Fruit fly (Drosophila melanogaster) whole organism, adult: Measurements from ENCODE around the gene bun.

Experiments used
- CG5204 ChIP-seq: fragments of 200-800 bp; sonication (Bioruptor generic); optimal IDR thresholded peaks from 2 replicates; lab custom pipeline; 2016; ENCODE audit warnings: missing biosample characterization, missing genetic modification characterization
- CG7045 ChIP-seq: fragments of 200-800 bp; sonication (Bioruptor generic); optimal IDR thresholded peaks from 2 replicates; lab custom pipeline; 2017; ENCODE audit warnings: missing biosample characterization, mild to moderate bottlenecking, missing genetic modification characterization
- CG7101 ChIP-seq: fragments of 200-800 bp; sonication (Bioruptor generic); optimal IDR thresholded peaks from 2 replicates; lab custom pipeline; 2018; ENCODE audit warnings: missing biosample characterization, mild to moderate bottlenecking, missing genetic modification characterization, moderate library complexity
- kay ChIP-seq: fragments of 200-800 bp; sonication (Bioruptor generic); peaks from one replicate; lab custom pipeline; 2016; ENCODE audit warnings: missing biosample characterization, missing genetic modification characterization, borderline replicate concordance

- no peak for TF ChIP-seq CG7045 (GFP tag; lab: Kevin White, UChicago)
- TF ChIP-seq CG5204 (GFP tag; lab: Kevin White, UChicago): no peak
- no peak for TF ChIP-seq CG7101 (tag; lab: Kevin White, UChicago)
- peak; percentile 82 for TF ChIP-seq kay (GFP tag; lab: Kevin White, UChicago)
These were observed 58.6 kb downstream of the bun start for dm6 chr2L:12487823-12488222.
